Worm (Caenorhabditis elegans): Measurements from ENCODE around the gene R05H10.7.

DNA sequence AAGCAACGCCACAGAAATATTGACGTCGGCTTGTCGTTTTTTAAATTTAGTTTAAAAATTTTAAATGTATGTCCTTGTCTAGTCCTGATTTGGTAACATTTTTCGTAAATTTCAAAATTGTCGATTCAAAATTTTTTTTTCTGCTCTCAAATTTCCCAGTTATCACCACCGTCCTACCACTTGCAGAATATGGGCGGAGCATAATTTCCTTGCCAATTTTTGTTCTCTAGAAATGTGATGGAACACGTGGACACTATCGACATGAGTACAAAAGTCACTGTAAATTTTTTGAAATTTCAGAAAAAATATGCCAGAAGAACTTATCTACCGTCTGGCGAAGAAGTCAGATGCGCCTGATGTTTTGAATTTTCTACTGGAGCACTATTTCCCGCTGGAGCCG lies at the start of gene R05H10.7:
- TF ChIP-seq blmp-1 (tag; optimal IDR thresholded peaks at IDR 0.05) (no peak), lin-13 (tag; optimal IDR thresholded peaks at IDR 0.05) (no peak), unc-39 (tag; optimal IDR thresholded peaks at IDR 0.05) (no peak), ces-1 (GFP tag; optimal IDR thresholded peaks at IDR 0.05) (no peak)

All from whole organism, mixed stage, embryonic.